Worm (Caenorhabditis elegans) whole organism, dauer: Measurements from ENCODE around the gene aagr-1.

Experiments used
- unc-62 ChIP-seq: sonication (generic microtip); optimal IDR thresholded peaks from 2 replicates; lab custom pipeline; 2017; ENCODE audit warnings: missing biosample characterization, missing genetic modification reagents, missing genetic modification characterization

The aagr-1 gene

DNA sequence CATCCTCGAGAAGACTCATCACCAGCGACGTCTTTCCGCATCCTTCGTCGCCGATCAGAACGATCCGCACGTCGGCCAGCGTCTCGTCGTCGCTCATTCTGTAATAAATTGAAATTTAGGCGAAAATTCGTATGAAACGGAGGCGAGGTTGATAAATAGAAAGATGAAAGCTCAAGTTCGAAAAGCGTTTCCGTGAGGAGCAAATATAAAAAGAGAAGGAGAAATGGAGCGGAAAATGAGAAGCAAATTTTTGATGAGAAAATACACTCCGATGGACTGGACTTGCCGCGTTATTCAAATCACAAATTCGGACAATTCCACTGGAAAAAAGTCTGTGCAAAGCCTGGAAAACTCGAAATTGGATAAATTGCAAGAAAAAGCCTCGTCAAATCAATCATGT is 27.8 kb downstream of the aagr-1 start, which contains the start of gene D2096.11:
Gene D2096.11, minus strand, starts transcription at position 101 of the 400 bp plus-strand sequence.
- no peak for TF ChIP-seq unc-62 (GFP tag; lab: Kevin White, UChicago)

DNA sequence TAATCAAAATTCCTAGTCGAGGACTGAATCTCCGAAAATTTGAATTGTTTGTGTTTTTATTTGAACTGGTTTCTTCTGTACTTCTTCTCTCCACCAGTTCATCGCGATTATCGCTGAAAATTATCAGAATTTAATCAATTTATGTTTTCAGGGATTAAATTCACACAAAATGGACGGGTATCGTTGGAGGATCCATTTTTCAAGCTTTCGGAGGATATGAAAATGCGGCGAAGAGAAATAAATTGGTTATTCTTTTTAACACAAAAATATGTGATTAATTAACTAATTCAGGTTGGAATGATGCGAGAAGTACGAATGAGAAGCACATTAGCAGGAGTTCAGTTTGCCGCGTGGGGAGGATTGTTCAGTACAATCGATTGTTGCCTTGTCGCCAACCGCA is 30.0 kb downstream of the aagr-1 start, which contains the start of gene timm-17B.2:
Gene timm-17B.2, plus strand, starts transcription at position 301 of the 400 bp plus-strand sequence.
- TF ChIP-seq unc-62 (GFP tag; lab: Kevin White, UChicago), result no peak

DNA sequence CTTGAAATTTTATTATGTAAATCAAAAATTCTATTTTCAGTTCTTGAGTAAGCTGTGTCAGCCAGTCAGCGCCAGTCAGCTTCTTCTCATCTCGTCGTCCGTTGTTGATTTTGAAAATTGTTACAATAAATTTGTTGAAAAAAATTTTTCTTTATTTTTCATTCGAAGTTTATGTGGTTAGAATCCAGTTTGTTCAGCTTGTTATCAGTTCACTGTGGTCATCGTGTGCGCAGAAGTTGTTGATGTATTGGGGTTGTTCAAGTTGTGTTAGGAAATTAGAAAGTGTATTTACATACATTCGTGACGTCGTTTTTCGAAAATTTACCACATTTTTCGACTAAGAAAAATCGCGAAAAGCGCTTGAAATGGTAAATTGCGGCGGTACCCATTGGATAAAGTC is 31.5 kb downstream of the aagr-1 start:
- no peak for TF ChIP-seq unc-62 (GFP tag; lab: Kevin White, UChicago)

DNA sequence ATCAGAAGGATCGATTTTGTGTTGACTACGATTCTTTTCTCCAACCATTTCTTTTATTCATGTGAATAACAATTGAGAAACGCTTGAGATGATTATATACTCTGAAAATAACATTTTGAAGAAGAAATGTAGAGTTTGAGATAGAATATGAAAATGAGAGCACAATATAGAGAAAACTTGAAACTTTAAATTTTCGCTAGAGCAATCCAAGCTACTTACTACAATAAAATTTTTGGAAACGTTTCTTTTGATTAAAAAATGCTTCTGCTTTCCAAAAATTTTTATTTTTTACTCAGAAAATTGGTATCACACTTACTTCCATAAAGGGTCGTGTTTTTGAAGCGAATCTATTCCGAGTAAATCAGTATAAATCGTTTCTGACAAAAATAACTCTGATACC is 54.6 kb downstream of the aagr-1 start, which contains the start of gene M116.5:
Gene M116.5, minus strand, starts transcription at position 101 of the 400 bp plus-strand sequence.
- no peak for TF ChIP-seq unc-62 (GFP tag; lab: Kevin White, UChicago)
